Fruit fly (Drosophila melanogaster): ENCODE measurements around the gene Vm26Aa.

DNA sequence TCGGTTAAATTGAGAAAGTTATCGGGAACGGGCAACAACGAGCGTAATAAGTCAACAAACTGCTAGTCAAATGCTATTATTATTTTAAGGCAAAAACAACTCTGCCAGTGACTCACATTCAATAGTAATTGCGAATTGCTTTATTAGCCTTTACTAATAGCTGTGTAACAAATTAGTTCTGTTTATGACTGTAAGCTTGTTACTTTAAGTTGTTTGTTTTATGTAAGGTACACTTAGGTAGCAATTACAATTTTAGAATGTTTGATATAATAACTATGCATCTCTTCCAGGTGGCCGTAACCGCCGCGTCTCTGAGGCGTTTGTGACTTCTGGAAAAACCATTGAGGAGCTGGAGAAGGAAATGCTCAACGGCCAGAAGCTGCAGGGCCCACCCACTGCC, 13.4 kb downstream of the Vm26Aa start:
- peak; percentile 12 for TF ChIP-seq CG12768 (GFP tag; optimal IDR thresholded peaks at IDR 0.05)
- peak; percentile 4 for TF ChIP-seq CG11617 (GFP tag; optimal IDR thresholded peaks at IDR 0.05)
- peak; percentile 20 for TF ChIP-seq CG14711 (tag; optimal IDR thresholded peaks at IDR 0.05)
- TF ChIP-seq ovo (GFP tag; optimal IDR thresholded peaks at IDR 0.05) = peak; percentile 41
- TF ChIP-seq cic (GFP tag; optimal IDR thresholded peaks at IDR 0.05) = peak; percentile 68
- peak; percentile 52 for TF ChIP-seq Crg-1 (GFP tag; optimal IDR thresholded peaks at IDR 0.05)
- peak; percentile 15 for TF ChIP-seq CG7045 (GFP tag; optimal IDR thresholded peaks at IDR 0.05)
- no peak for TF ChIP-seq pad (GFP tag; optimal IDR thresholded peaks at IDR 0.05)
- peak; percentile 43 for TF ChIP-seq CG33017 (tag; optimal IDR thresholded peaks at IDR 0.05)
- TF ChIP-seq kay (GFP tag; ENCODE audit: borderline replicate concordance) = peak; percentile 65
- TF ChIP-seq Hr96 (GFP tag; optimal IDR thresholded peaks at IDR 0.05) = no peak
- TF ChIP-seq Mnt (GFP tag; optimal IDR thresholded peaks at IDR 0.05) = no peak
- TF ChIP-seq bab1 (GFP tag; optimal IDR thresholded peaks at IDR 0.05) = peak; percentile 8

Measured in whole organism, adult.